Fruit fly (Drosophila melanogaster): ENCODE data around the gene Cht7.

Cht7 gene

dm6 chr3L:3106908-3107821 lies at the start of gene Cht7 (continued):
- TF ChIP-seq CHES-1-like (GFP tag; optimal IDR thresholded peaks at IDR 0.05) (peak; percentile 34), CG34376 (GFP tag; optimal IDR thresholded peaks at IDR 0.05) (peak; percentile 60), Gsc (GFP tag; IDR thresholded peaks at IDR 0.05) (peak; percentile 66), sim (GFP tag; IDR thresholded peaks at IDR 0.05) (peak; percentile 76), Dll (GFP tag; IDR thresholded peaks at IDR 0.05; ENCODE audit: partially characterized antibody) (no peak), tgo (GFP tag; IDR thresholded peaks at IDR 0.05) (peak; percentile 89), Myb (GFP tag; optimal IDR thresholded peaks at IDR 0.05) (peak; percentile 30), CG13296 (GFP tag; optimal IDR thresholded peaks at IDR 0.05) (peak; percentile 76), CG5245 (GFP tag; optimal IDR thresholded peaks at IDR 0.05) (peak; percentile 65), zen2 (GFP tag; IDR thresholded peaks at IDR 0.05; ENCODE audit: partially characterized antibody) (no peak), NC2β (GFP tag; optimal IDR thresholded peaks at IDR 0.05) (peak; percentile 68), Hr39 (optimal IDR thresholded peaks at IDR 0.05) (no peak), CG1024 (GFP tag; IDR thresholded peaks at IDR 0.05) (peak; percentile 25; the same call in 1 of the 2 replicates), dmrt99B (tag; optimal IDR thresholded peaks at IDR 0.05) (peak; percentile 91), CG32767 (GFP tag; IDR thresholded peaks at IDR 0.05) (peak; percentile 81; the same call in 1 of the 2 replicates), Camta (GFP tag; optimal IDR thresholded peaks at IDR 0.05) (peak; percentile 43), Hand (GFP tag; optimal IDR thresholded peaks at IDR 0.05) (peak; percentile 65), CG9609 (GFP tag; optimal IDR thresholded peaks at IDR 0.05) (peak; percentile 62), usp (GFP tag; optimal IDR thresholded peaks at IDR 0.05) (no peak), org-1 (GFP tag; optimal IDR thresholded peaks at IDR 0.05) (peak; percentile 83), nerfin-1 (tag; optimal IDR thresholded peaks at IDR 0.05) (peak; percentile 58), CG33557 (GFP tag; optimal IDR thresholded peaks at IDR 0.05) (peak; percentile 67), TFAM (GFP tag; optimal IDR thresholded peaks at IDR 0.05) (no peak), so (GFP tag; IDR thresholded peaks at IDR 0.05) (peak; percentile 89), zf30C (GFP tag; optimal IDR thresholded peaks at IDR 0.05) (peak; percentile 79), HLHmδ (GFP tag; optimal IDR thresholded peaks at IDR 0.05) (no peak), luna (GFP tag; optimal IDR thresholded peaks at IDR 0.05) (no peak), CG7271 (tag; optimal IDR thresholded peaks at IDR 0.05) (no peak), CG17328 (GFP tag; IDR thresholded peaks at IDR 0.05) (peak; percentile 63; the same call in 1 of the 2 replicates), Six4 (GFP tag; optimal IDR thresholded peaks at IDR 0.05) (peak; percentile 51), CG10366 (GFP tag; IDR thresholded peaks at IDR 0.05) (peak; percentile 85), HLH54F (GFP tag; optimal IDR thresholded peaks at IDR 0.05) (peak; percentile 73), CG16815 (GFP tag; optimal IDR thresholded peaks at IDR 0.05) (peak; percentile 74), CG17829 (tag; optimal IDR thresholded peaks at IDR 0.05) (peak; percentile 87), CkIIα-i1 (GFP tag; IDR thresholded peaks at IDR 0.05) (no peak), Ssrp (tag; optimal IDR thresholded peaks at IDR 0.05) (peak; percentile 89), B-H1 (GFP tag; IDR thresholded peaks at IDR 0.05) (peak; percentile 62; the same call in 2 of the 3 replicates), dmrt11E (tag; optimal IDR thresholded peaks at IDR 0.05) (peak; percentile 78), tio (GFP tag; optimal IDR thresholded peaks at IDR 0.05) (peak; percentile 76), E2f1 (GFP tag; IDR thresholded peaks at IDR 0.05) (peak; percentile 81), CG31224 (GFP tag; IDR thresholded peaks at IDR 0.05) (peak; percentile 67), CG11504 (tag; optimal IDR thresholded peaks at IDR 0.05) (peak; percentile 90), ewg (GFP tag; optimal IDR thresholded peaks at IDR 0.05) (peak; percentile 82), nom (GFP tag; optimal IDR thresholded peaks at IDR 0.05) (peak; percentile 82), kni (GFP tag; optimal IDR thresholded peaks at IDR 0.05) (peak; percentile 65), CG10543 (GFP tag; optimal IDR thresholded peaks at IDR 0.05) (peak; percentile 90), E2f2 (GFP tag; IDR thresholded peaks at IDR 0.05) (peak; percentile 64), bbx (GFP tag; IDR thresholded peaks at IDR 0.05; ENCODE audit: partially characterized antibody) (no peak), Ets97D (GFP tag; optimal IDR thresholded peaks at IDR 0.05) (peak; percentile 45)

Data from whole organism, embryonic.